Worm (Caenorhabditis elegans) whole organism, L4 larva: Measurements from ENCODE around the gene fbxb-65.

Experiments used
- R02D3.7 ChIP-seq: fragments of 150-350 bp; sonication (generic microtip); optimal IDR thresholded peaks from 3 replicates; lab custom pipeline; 2014; ENCODE audit warnings: missing biosample characterization, missing genetic modification characterization
- aha-1 ChIP-seq: fragments of 150-350 bp; peaks from one replicate; lab custom pipeline; 2014; ENCODE audit warnings: missing biosample characterization, missing genetic modification characterization
- aly-2 ChIP-seq: sonication (generic microtip); optimal IDR thresholded peaks from 2 replicates; lab custom pipeline; 2018; ENCODE audit warnings: missing biosample characterization, missing genetic modification characterization
- duxl-1 ChIP-seq: sonication (generic microtip); optimal IDR thresholded peaks from 2 replicates; lab custom pipeline; 2016; ENCODE audit warnings: mild to moderate bottlenecking, missing genetic modification characterization, moderate library complexity, missing compliant biosample characterization; ENCODE audit not compliant: poor library complexity
- lim-7 ChIP-seq: fragments of 200-800 bp; sonication (Bioruptor generic); IDR thresholded peaks from 2 replicates; pipeline ENCODE4 v1.3.6; 2022; ENCODE audit warnings: missing genetic modification characterization, missing compliant biosample characterization
- lin-13 ChIP-seq: fragments of 150-350 bp; optimal IDR thresholded peaks from 2 replicates; lab custom pipeline; 2014; ENCODE audit warnings: missing biosample characterization, missing genetic modification reagents, missing genetic modification characterization
- mdl-1 ChIP-seq, 2 experiments: fragments of 150-350 bp in 1 of 2; sonication (generic microtip) in 1 of 2; optimal IDR thresholded peaks; 2 replicates each; lab custom pipeline; 2014 to 2017; ENCODE audit warnings: missing biosample characterization in 2 of 2, missing genetic modification characterization in 2 of 2
- nhr-11 ChIP-seq: fragments of 150-350 bp; optimal IDR thresholded peaks from 2 replicates; lab custom pipeline; 2014; ENCODE audit warnings: missing biosample characterization, missing genetic modification characterization
- nhr-6 ChIP-seq: fragments of 150-350 bp; optimal IDR thresholded peaks from 2 replicates; lab custom pipeline; 2014; ENCODE audit warnings: missing biosample characterization, missing genetic modification characterization
- nhr-77 ChIP-seq: fragments of 150-350 bp; optimal IDR thresholded peaks from 2 replicates; lab custom pipeline; 2014; ENCODE audit warnings: missing biosample characterization, missing genetic modification characterization
- set-16 ChIP-seq: fragments of 200-800 bp; sonication (Bioruptor generic); IDR thresholded peaks from 2 replicates; pipeline ENCODE4 v1.3.6; 2022; ENCODE audit warnings: missing genetic modification reagents, missing genetic modification characterization, missing compliant biosample characterization
- zag-1 ChIP-seq: fragments of 150-350 bp; optimal IDR thresholded peaks from 2 replicates; lab custom pipeline; 2014; ENCODE audit warnings: missing biosample characterization, missing genetic modification characterization

DNA sequence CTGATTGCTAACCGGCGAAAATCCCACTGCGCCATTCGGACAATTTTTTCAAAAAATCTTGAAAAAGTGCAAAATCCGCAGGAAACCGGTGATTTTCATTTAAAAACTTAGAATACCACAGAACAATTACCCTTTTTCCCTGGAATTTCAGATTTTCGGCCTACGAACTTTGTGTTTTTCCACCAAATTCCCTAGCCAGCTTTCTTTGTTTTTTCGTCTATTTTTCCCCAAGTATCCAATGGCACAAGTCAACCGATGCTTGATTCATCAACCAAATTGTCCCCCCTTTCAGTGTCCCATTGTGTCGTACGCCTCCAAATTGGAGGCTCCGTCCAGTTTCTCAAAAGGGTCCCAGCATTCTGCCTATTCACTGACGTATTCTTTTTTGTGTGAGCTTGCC lies 40.8 kb downstream of the fbxb-65 start, which contains the start of gene Y43F8A.1:
- TF ChIP-seq set-16: no peak
- TF ChIP-seq R02D3.7 (tag; lab: Kevin White, UChicago): no peak
- TF ChIP-seq zag-1 (tag; lab: Kevin White, UChicago): no peak
- no peak for TF ChIP-seq mdl-1 (tag; optimal IDR thresholded peaks at IDR 0.05; lab: Kevin White, UChicago)
- TF ChIP-seq duxl-1 (tag; lab: Kevin White, UChicago): no peak
- TF ChIP-seq nhr-6: no peak
- no peak for TF ChIP-seq lim-7
- no peak for TF ChIP-seq lin-13 (GFP tag; lab: Kevin White, UChicago)
- TF ChIP-seq aly-2 (tag; lab: Kevin White, UChicago): no peak
- no peak for TF ChIP-seq nhr-11 (tag; lab: Kevin White, UChicago)
- TF ChIP-seq nhr-77 (tag; lab: Kevin White, UChicago): no peak
- TF ChIP-seq aha-1 (tag; lab: Kevin White, UChicago): no peak
